Worm (Caenorhabditis elegans): ENCODE measurements around the gene F49C12.2.

Gene F49C12.2

DNA sequence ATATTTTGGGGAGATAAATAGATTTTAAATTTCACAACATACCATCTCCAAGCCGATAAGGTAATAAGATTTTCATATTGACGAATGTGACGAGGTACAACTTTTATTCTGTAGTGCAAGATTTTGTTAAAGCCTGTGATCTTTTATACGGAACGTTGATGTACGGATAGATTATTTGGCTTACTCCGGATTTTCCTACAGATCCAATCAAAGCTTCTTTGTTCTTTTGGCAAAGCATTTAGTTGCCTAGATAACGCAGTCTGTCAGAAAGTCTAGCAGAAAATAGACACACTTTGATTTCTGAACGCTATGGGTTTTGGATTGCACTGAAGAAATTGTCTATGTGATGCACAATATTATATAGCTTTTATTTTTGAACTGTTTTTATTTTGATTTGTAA, at the start of gene F49C12.2:
TSS of gene F49C12.2 (minus strand) at position 101 of the 400 bp plus-strand sequence.
- no peak for TF ChIP-seq lag-1 (GFP tag; IDR thresholded peaks at IDR 0.05)
- no peak for TF ChIP-seq egl-44 (GFP tag; IDR thresholded peaks at IDR 0.05)

DNA sequence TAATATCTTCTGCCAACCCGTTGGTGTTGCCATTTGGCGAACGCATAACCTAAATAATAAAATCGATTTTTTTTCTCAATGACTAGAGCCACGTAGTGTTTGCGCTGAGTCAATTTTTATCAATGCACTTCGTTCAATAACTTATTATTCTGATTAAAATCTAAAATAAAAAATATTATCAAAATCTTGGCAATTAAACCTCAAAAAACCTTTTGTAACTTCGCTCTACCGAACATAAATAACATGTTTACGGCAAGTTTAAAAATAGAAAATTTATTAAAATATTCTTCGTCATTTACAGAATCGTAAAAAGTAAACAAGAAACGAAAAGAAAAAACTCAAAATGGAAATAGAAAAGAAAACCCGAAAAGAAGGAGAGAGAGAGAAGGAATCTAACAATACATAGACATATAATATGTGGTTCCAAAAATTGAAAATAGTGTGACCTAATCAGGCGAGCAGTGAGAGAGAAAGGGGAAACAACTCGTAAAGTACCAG, 44.1 kb upstream of the F49C12.2 start, which contains the start of gene pigc-1:
TSS of gene pigc-1 (minus strand) at position 51 of the 498 bp plus-strand sequence.
- TF ChIP-seq lir-1 (GFP tag; conservative IDR thresholded peaks at IDR 0.05) = no peak
- TF ChIP-seq madf-6 (GFP tag; IDR thresholded peaks at IDR 0.05) = peak; percentile 24; the same call in 1 of the 2 replicates
- 0 out of 2 replicates have a peak, but pooled peaks have one; percentile 27 for TF ChIP-seq Y56A3A.18 (GFP tag; IDR thresholded peaks at IDR 0.05)
- TF ChIP-seq B0336.3 (GFP tag; IDR thresholded peaks at IDR 0.05) = 0 out of 2 replicates have a peak, but pooled peaks have one; percentile 10
- TF ChIP-seq snpc-4 (GFP tag; optimal IDR thresholded peaks at IDR 0.05) = no peak
- TF ChIP-seq snpc-4 (tag; optimal IDR thresholded peaks at IDR 0.05) = peak in 1 of 4 experiments; percentile 30

DNA sequence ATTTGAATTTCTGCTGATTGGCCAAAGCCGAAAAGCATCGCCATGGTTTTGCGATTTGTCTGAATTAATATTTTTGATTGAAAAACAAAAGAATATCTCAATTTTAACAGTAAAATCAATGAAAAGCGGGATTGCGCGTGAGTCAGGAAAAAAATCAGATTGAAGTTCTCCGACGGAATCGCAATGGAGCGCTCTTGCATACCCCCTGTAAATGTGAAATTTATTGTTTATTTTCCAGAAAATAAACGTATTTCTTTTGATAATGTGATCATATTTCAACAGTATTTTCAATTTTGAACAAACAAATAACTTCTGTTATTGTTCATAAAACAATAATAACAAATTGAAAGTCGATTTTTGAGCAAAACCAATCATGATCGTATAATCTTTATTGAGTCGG, 42.5 kb upstream of the F49C12.2 start, which contains the start of gene vps-26:
TSS of gene vps-26 (minus strand) at position 200 of the 400 bp plus-strand sequence.
- TF ChIP-seq D2030.7 (GFP tag; IDR thresholded peaks at IDR 0.05) = no peak
- TF ChIP-seq cebp-1 (GFP tag; IDR thresholded peaks at IDR 0.05) = no peak
- TF ChIP-seq cebp-1 (tag; optimal IDR thresholded peaks at IDR 0.05) = peak; percentile 23
- no peak for TF ChIP-seq ets-4 (GFP tag; optimal IDR thresholded peaks at IDR 0.05)
- no peak for TF ChIP-seq snpc-1.3 (tag; optimal IDR thresholded peaks at IDR 0.05; ENCODE audit: insufficient read depth)
- TF ChIP-seq snpc-4 (GFP tag; optimal IDR thresholded peaks at IDR 0.05) = no peak
- TF ChIP-seq snpc-4 (tag; optimal IDR thresholded peaks at IDR 0.05) = peak in 1 of 4 experiments; percentile 6
- peak; percentile 84 for TF ChIP-seq mcd-1 (GFP tag; IDR thresholded peaks at IDR 0.05)
- no peak for TF ChIP-seq ztf-22 (GFP tag; optimal IDR thresholded peaks at IDR 0.05)
- TF ChIP-seq Y53G8AR.9 (GFP tag; conservative IDR thresholded peaks at IDR 0.05) = no peak
- TF ChIP-seq die-1 (tag; optimal IDR thresholded peaks at IDR 0.05) = no peak
- TF ChIP-seq him-1 (tag; optimal IDR thresholded peaks at IDR 0.05) = peak; percentile 22
- no peak for TF ChIP-seq B0261.1 (tag; optimal IDR thresholded peaks at IDR 0.05)
- no peak for TF ChIP-seq zim-3 (tag; optimal IDR thresholded peaks at IDR 0.05)
- peak; percentile 22 for TF ChIP-seq efl-1 (GFP tag; optimal IDR thresholded peaks at IDR 0.05)

DNA sequence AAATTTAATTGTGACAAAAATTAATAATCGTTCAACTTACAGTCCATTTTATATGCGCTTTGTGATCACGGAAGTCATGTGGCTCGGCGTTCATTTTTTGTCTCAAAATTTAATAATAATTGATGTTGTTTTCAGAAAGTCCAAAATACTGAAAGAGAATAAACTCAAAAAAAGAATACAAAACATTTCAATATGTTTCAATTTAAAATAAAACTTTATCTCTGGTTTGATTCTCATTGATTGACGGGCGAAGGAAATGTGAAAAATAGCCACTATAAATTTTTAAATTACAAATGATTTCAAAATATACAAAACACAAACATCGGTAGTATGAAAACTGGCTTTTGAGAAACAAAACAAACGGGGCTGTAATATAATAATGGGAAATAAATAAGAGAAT, 40.2 kb upstream of the F49C12.2 start, which contains the start of gene T20D3.6:
TSS of gene T20D3.6 (minus strand) at position 101 of the 400 bp plus-strand sequence.
- TF ChIP-seq ceh-79 (tag; optimal IDR thresholded peaks at IDR 0.05) = no peak
- TF ChIP-seq ceh-27 (GFP tag; optimal IDR thresholded peaks at IDR 0.05) = no peak

DNA sequence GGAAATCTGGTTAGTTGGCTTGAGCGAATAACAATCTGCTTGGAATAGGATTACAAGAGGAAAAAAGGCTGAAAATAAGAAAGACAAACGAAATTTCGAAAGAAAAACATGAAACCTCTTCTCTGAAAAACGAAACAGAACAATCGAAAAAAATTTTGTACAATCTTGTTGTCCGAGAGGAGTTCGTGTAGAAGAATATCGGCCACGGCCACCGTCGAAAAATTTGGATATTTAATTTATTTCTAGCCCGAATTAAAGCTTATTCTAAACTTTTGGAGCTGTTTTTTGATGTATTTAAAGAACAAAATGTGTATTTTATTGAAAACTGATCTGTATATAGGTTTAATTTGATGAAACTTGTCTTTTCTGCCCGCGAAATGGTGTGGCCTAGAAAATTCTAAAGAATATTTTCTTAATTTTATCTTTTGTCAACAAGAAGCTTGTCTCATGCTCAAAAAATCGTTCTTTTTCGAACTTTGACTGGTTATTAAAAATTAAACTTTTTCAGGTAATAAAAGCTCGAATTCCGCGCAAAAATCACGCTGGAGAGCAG, 37.6 kb upstream of the F49C12.2 start, which contains the start of gene T20D3.5:
TSS of gene T20D3.5 (plus strand) at position 503 of the 553 bp plus-strand sequence.
- no peak for TF ChIP-seq B0035.1 (tag; optimal IDR thresholded peaks at IDR 0.05)
- peak; percentile 45 for TF ChIP-seq him-1 (tag; optimal IDR thresholded peaks at IDR 0.05)

DNA sequence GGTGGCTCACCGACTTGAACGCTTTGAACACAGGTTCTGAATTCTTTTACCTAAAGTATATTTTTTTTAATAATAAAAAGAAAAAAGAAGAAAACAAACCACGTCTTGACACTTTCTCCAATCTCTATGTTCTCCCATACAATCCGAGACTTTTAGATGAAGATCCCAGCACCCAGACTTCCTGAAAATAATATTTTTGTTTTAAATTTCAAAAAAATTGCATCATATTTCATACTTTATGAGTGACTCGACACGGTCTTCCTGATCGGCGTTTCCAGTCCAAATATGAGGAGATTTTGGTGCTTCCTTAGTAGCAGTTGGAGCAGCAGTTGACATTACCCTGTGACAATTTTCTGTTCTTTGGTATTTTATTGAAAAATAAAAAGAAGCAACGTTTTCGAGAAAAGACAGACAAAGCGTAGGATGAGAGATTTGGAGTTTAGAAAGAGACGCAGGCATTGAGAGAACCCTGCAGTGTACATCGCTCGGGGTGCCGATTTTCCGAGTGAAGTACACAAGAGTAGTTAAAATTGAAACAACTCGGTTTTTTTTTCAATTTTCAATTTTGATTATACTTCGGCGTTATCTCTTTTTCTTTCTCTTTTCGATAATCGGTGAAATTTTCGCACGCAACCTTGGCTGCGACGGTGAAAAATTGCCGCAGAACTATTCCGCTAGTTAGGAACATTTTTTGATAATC, 36.7 kb upstream of the F49C12.2 start, which contains the start of the genes coa-4 and T20D3.14:
TSS of gene coa-4 (minus strand) at position 51 of the 700 bp plus-strand sequence.
TSS of gene T20D3.14 (minus strand) at position 358 of the 700 bp plus-strand sequence.
- TF ChIP-seq egl-44 (GFP tag; IDR thresholded peaks at IDR 0.05) (0 out of 2 replicates have a peak, but pooled peaks have one; percentile 21), ekl-4 (GFP tag; IDR thresholded peaks at IDR 0.05) (no peak), snpc-4 (GFP tag; optimal IDR thresholded peaks at IDR 0.05) (no peak), snpc-4 (tag; optimal IDR thresholded peaks at IDR 0.05) (no peak), snpc-1.1 (tag; optimal IDR thresholded peaks at IDR 0.05; ENCODE audit: insufficient read depth) (no peak), lin-40 (tag; optimal IDR thresholded peaks at IDR 0.05) (peak; percentile 32), tbp1 (GFP tag; optimal IDR thresholded peaks at IDR 0.05) (peak; percentile 8), madf-3 (GFP tag; IDR thresholded peaks at IDR 0.05) (no peak), tbx-9 (tag; optimal IDR thresholded peaks at IDR 0.05; ENCODE audit: borderline replicate concordance) (no peak), F39B2.1 (GFP tag; IDR thresholded peaks at IDR 0.05) (no peak), unc-130 (GFP tag; optimal IDR thresholded peaks at IDR 0.05) (no peak), lin-26 (GFP tag; IDR thresholded peaks at IDR 0.05) (no peak), attf-5 (GFP tag; optimal IDR thresholded peaks at IDR 0.05) (peak; percentile 43), hsf-1 (GFP tag; IDR thresholded peaks at IDR 0.05) (no peak), fkh-3 (tag; optimal IDR thresholded peaks at IDR 0.05) (no peak), F22D6.2 (tag; optimal IDR thresholded peaks at IDR 0.05) (no peak)

Data from whole organism, young adult.